Worm (Caenorhabditis elegans): Measurements from ENCODE around the gene H01M10.1.

DNA sequence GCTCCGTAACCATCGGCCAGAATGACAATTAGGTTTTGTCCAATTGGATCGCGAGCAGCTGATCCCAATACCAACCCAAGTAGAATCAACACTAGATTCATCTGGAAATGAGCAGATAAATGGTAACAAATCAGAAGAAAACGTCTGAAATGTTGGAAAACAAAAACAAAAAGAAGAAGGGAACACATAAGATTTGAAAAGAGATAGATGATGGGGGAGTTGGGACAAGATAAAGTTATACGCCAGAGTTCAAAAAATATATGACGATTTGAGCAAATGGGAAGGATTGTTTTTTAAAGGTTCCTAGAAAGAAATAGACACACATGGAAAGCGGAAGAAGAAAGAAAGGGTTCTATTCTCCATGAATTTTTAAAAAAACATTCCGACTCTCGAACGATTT lies 35.3 kb upstream of the H01M10.1 start, which contains the start of gene T03G6.3:
- TF ChIP-seq W03F9.2 (tag; optimal IDR thresholded peaks at IDR 0.05) (no peak), him-1 (tag; optimal IDR thresholded peaks at IDR 0.05) (no peak), dao-5 (tag; optimal IDR thresholded peaks at IDR 0.05) (no peak)
